Worm (Caenorhabditis elegans) whole organism, early embryonic: ENCODE results near the gene bckd-1A.

Source experiments
- F13C5.2 ChIP-seq: sonication (generic microtip); optimal IDR thresholded peaks from 2 replicates; lab custom pipeline; 2017; ENCODE audit warnings: mild to moderate bottlenecking, missing genetic modification characterization, inconsistent platforms, missing compliant biosample characterization
- aly-1 ChIP-seq: sonication (generic microtip); optimal IDR thresholded peaks from 2 replicates; lab custom pipeline; 2016; ENCODE audit warnings: missing genetic modification characterization, missing compliant biosample characterization
- ama-1 ChIP-seq: fragments of 150-350 bp; optimal IDR thresholded peaks from 2 replicates; lab custom pipeline; 2014
- ets-7 ChIP-seq: sonication (generic microtip); optimal IDR thresholded peaks from 2 replicates; lab custom pipeline; 2016; ENCODE audit warnings: missing genotype, missing genetic modification characterization, missing compliant biosample characterization
- tbx-11 ChIP-seq: fragments of 200-800 bp; sonication (Bioruptor generic); IDR thresholded peaks from 2 replicates; pipeline ENCODE4 v1.3.6; 2022; ENCODE audit warnings: missing genetic modification characterization, missing compliant biosample characterization

DNA sequence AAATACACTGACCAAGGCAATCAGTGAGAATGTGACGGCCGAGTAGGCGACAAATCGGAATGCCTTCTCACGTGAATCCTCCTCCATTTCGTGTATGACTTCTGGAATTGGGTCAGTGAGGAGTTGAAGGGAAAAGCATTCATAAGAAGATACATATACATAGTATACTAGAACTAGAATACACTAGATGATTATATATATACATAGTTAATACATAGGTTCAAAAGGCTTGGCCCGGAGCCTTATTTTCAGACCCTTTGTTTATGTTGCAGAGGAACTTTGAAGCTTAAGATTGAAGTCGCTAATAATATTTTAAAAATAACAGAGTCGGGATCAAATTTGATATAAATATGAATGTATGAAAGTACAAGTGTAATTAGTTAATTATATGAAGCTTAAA lies 21.3 kb upstream of the bckd-1A start, which contains the start of gene col-97:
- TF ChIP-seq ama-1 (lab: Kevin White, UChicago) (no peak), F13C5.2 (tag; lab: Kevin White, UChicago) (no peak), tbx-11 (GFP tag; lab: Robert Waterston, UW) (no peak), aly-1 (tag; lab: Kevin White, UChicago) (no peak), ets-7 (tag; lab: Kevin White, UChicago) (no peak)
